Fruit fly (Drosophila melanogaster) whole organism, embryonic: ENCODE data around the gene CG32983.

Experiments
- Adf1 ChIP-seq: fragments of 200-800 bp; sonication (Bioruptor generic); IDR thresholded peaks from 2 replicates; pipeline ENCODE4 v1.3.6; 2022; ENCODE audit warnings: missing biosample characterization, missing genetic modification characterization
- Antp ChIP-seq: fragments of 200-800 bp; sonication (Bioruptor generic); optimal IDR thresholded peaks from 3 replicates; lab custom pipeline; 2016; ENCODE audit warnings: missing biosample characterization, missing genetic modification characterization
- Atf-2 ChIP-seq: fragments of 200-800 bp; sonication (Bioruptor generic); optimal IDR thresholded peaks from 2 replicates; lab custom pipeline; 2016; ENCODE audit warnings: missing biosample characterization, missing genetic modification characterization
- B-H2 ChIP-seq: fragments of 200-800 bp; sonication (Bioruptor generic); optimal IDR thresholded peaks from 2 replicates; lab custom pipeline; 2018; ENCODE audit warnings: missing biosample characterization, mild to moderate bottlenecking, missing genetic modification characterization
- CG11723 ChIP-seq: fragments of 200-800 bp; sonication (Bioruptor generic); optimal IDR thresholded peaks from 2 replicates; lab custom pipeline; 2017; ENCODE audit warnings: missing biosample characterization, mild to moderate bottlenecking, missing genetic modification characterization
- CG12769 ChIP-seq: fragments of 200-800 bp; sonication (Bioruptor generic); optimal IDR thresholded peaks from 2 replicates; lab custom pipeline; 2019; ENCODE audit warnings: missing biosample characterization, mild to moderate bottlenecking, missing genetic modification characterization, moderate library complexity
- CG13894 ChIP-seq: fragments of 200-800 bp; sonication (Bioruptor generic); optimal IDR thresholded peaks from 3 replicates; lab custom pipeline; 2018; ENCODE audit warnings: missing biosample characterization, mild to moderate bottlenecking, missing genetic modification characterization, moderate library complexity
- CG15479 ChIP-seq: fragments of 200-800 bp; sonication (Bioruptor generic); optimal IDR thresholded peaks from 3 replicates; lab custom pipeline; 2019; ENCODE audit warnings: missing biosample characterization, mild to moderate bottlenecking, missing genetic modification characterization, moderate library complexity
- CG15601 ChIP-seq: fragments of 200-800 bp; sonication (Bioruptor generic); optimal IDR thresholded peaks from 3 replicates; lab custom pipeline; 2019; ENCODE audit warnings: missing biosample characterization, mild to moderate bottlenecking, missing genetic modification characterization, moderate library complexity
- CG15696 ChIP-seq: fragments of 200-800 bp; sonication (Bioruptor generic); optimal IDR thresholded peaks from 2 replicates; lab custom pipeline; 2019; ENCODE audit warnings: missing biosample characterization, mild to moderate bottlenecking, missing genetic modification characterization, moderate library complexity
- CG16863 ChIP-seq: fragments of 200-800 bp; sonication (Bioruptor generic); optimal IDR thresholded peaks from 3 replicates; lab custom pipeline; 2016; ENCODE audit warnings: missing biosample characterization, missing genetic modification characterization
- CG30403 ChIP-seq: fragments of 200-800 bp; sonication (Bioruptor generic); optimal IDR thresholded peaks from 3 replicates; lab custom pipeline; 2016; ENCODE audit warnings: missing biosample characterization, missing genetic modification characterization
- CG31388 ChIP-seq: fragments of 200-800 bp; sonication (Bioruptor generic); optimal IDR thresholded peaks from 2 replicates; lab custom pipeline; 2016; ENCODE audit warnings: missing biosample characterization, missing genetic modification characterization
- CG42726 ChIP-seq: fragments of 200-800 bp; sonication (Bioruptor generic); IDR thresholded peaks from 2 replicates; pipeline ENCODE4 v1.3.6; 2022; ENCODE audit warnings: missing biosample characterization, missing genetic modification characterization; ENCODE audit not compliant: partially characterized antibody
- CG7786 ChIP-seq: fragments of 200-800 bp; sonication (Bioruptor generic); optimal IDR thresholded peaks from 2 replicates; lab custom pipeline; 2016; ENCODE audit warnings: missing biosample characterization, missing genetic modification characterization
- CG8478 ChIP-seq: fragments of >200 bp; optimal IDR thresholded peaks from 2 replicates; lab custom pipeline; 2018
- CG8765 ChIP-seq: fragments of 200-800 bp; sonication (Bioruptor generic); IDR thresholded peaks from 2 replicates; pipeline ENCODE4 v1.3.6; 2022; ENCODE audit warnings: missing biosample characterization, missing genetic modification characterization
- CG9437 ChIP-seq: fragments of 200-800 bp; sonication (Bioruptor generic); optimal IDR thresholded peaks from 2 replicates; lab custom pipeline; 2018; ENCODE audit warnings: missing biosample characterization, mild to moderate bottlenecking, missing genetic modification characterization
- D ChIP-seq, 2 experiments: fragments of 200-800 bp in 1 of 2; fragments of >200 bp in 1 of 2; sonication (Bioruptor generic) in 1 of 2; optimal IDR thresholded peaks; 2 replicates in 1 of 2; 3 replicates in 1 of 2; lab custom pipeline; 2017; ENCODE audit warnings: mild to moderate bottlenecking in 1 of 2, missing biosample characterization in 1 of 2, missing genetic modification characterization in 1 of 2, missing genetic modification reagents in 1 of 2
- Deaf1 ChIP-seq: fragments of 200-800 bp; optimal IDR thresholded peaks from 3 replicates; lab custom pipeline; 2019; ENCODE audit warnings: missing biosample characterization, mild to moderate bottlenecking, missing genetic modification characterization, moderate library complexity
- Doc3 ChIP-seq: fragments of 200-800 bp; sonication (Bioruptor generic); IDR thresholded peaks from 3 replicates; pipeline ENCODE4 v1.3.6; 2022; ENCODE audit warnings: missing biosample characterization, missing genetic modification characterization; ENCODE audit not compliant: partially characterized antibody
- Hmx ChIP-seq: fragments of 200-800 bp; sonication (Bioruptor generic); optimal IDR thresholded peaks from 2 replicates; lab custom pipeline; 2016; ENCODE audit warnings: missing biosample characterization, missing genetic modification characterization
- Med ChIP-seq: fragments of 200-800 bp; sonication (Bioruptor generic); peaks from one replicate; lab custom pipeline; 2016; ENCODE audit warnings: missing biosample characterization, missing genetic modification characterization, mild to moderate bottlenecking, inconsistent platforms, moderate library complexity
- Sox100B ChIP-seq: fragments of 200-800 bp; sonication (Bioruptor generic); optimal IDR thresholded peaks from 3 replicates; lab custom pipeline; 2018; ENCODE audit warnings: missing biosample characterization, mild to moderate bottlenecking, missing genetic modification characterization
- abd-A ChIP-seq: fragments of 200-800 bp; sonication (Bioruptor generic); optimal IDR thresholded peaks from 3 replicates; lab custom pipeline; 2019; ENCODE audit warnings: missing biosample characterization, mild to moderate bottlenecking, missing genetic modification characterization, moderate library complexity
- ac ChIP-seq: fragments of 200-800 bp; sonication (Bioruptor generic); optimal IDR thresholded peaks from 3 replicates; lab custom pipeline; 2017; ENCODE audit warnings: missing biosample characterization, mild to moderate bottlenecking, missing genetic modification characterization
- bowl ChIP-seq: fragments of 200-800 bp; sonication (Bioruptor generic); IDR thresholded peaks from 2 replicates; pipeline ENCODE4 v1.3.6; 2022; ENCODE audit warnings: missing biosample characterization, missing genetic modification characterization
- chinmo ChIP-seq: fragments of 200-800 bp; sonication (Bioruptor generic); IDR thresholded peaks from 4 replicates; pipeline ENCODE4 v1.3.6; 2022; ENCODE audit warnings: missing biosample characterization, missing genetic modification characterization; ENCODE audit not compliant: partially characterized antibody
- danr ChIP-seq: fragments of 200-800 bp; sonication (Bioruptor generic); IDR thresholded peaks from 2 replicates; pipeline ENCODE4 v1.3.6; 2022; ENCODE audit warnings: missing biosample characterization, missing genetic modification characterization
- dmrt11E ChIP-seq: fragments of 200-800 bp; sonication (Bioruptor generic); optimal IDR thresholded peaks from 3 replicates; lab custom pipeline; 2018; ENCODE audit warnings: missing biosample characterization, mild to moderate bottlenecking, missing genetic modification characterization, moderate library complexity
- dmrt99B ChIP-seq: fragments of 200-800 bp; sonication (Bioruptor generic); optimal IDR thresholded peaks from 2 replicates; lab custom pipeline; 2018; ENCODE audit warnings: missing biosample characterization, mild to moderate bottlenecking, missing genetic modification characterization, moderate library complexity
- emc ChIP-seq: fragments of 200-800 bp; sonication (Bioruptor generic); optimal IDR thresholded peaks from 2 replicates; lab custom pipeline; 2016; ENCODE audit warnings: missing biosample characterization, missing genetic modification characterization
- eyg ChIP-seq: fragments of 200-800 bp; sonication (Bioruptor generic); optimal IDR thresholded peaks from 3 replicates; lab custom pipeline; 2016; ENCODE audit warnings: missing biosample characterization, missing genetic modification characterization
- ftz-f1 ChIP-seq: fragments of 200-800 bp; sonication (Bioruptor generic); optimal IDR thresholded peaks from 2 replicates; lab custom pipeline; 2016; ENCODE audit warnings: missing biosample characterization, missing genetic modification characterization
- grau ChIP-seq: fragments of 200-800 bp; optimal IDR thresholded peaks from 3 replicates; lab custom pipeline; 2019; ENCODE audit warnings: missing biosample characterization, mild to moderate bottlenecking, missing genetic modification characterization, moderate library complexity
- kah ChIP-seq: fragments of 200-800 bp; sonication (Bioruptor generic); optimal IDR thresholded peaks from 2 replicates; lab custom pipeline; 2018; ENCODE audit warnings: missing biosample characterization, mild to moderate bottlenecking, missing genetic modification characterization
- ken ChIP-seq: fragments of 200-800 bp; sonication (Bioruptor generic); IDR thresholded peaks from 3 replicates; pipeline ENCODE4 v1.3.6; 2022; ENCODE audit warnings: missing biosample characterization, missing genetic modification characterization
- otp ChIP-seq: fragments of 200-800 bp; sonication (Bioruptor generic); IDR thresholded peaks from 3 replicates; pipeline ENCODE4, ENCODE4 v1.3.6; 2022; ENCODE audit warnings: missing biosample characterization, missing genetic modification characterization
- pb ChIP-seq: fragments of 200-800 bp; sonication (Bioruptor generic); optimal IDR thresholded peaks from 3 replicates; lab custom pipeline; 2016; ENCODE audit warnings: missing biosample characterization, missing genetic modification characterization
- ranshi ChIP-seq: fragments of 200-800 bp; sonication (Bioruptor generic); IDR thresholded peaks from 2 replicates; pipeline ENCODE4 v1.3.6; 2022; ENCODE audit warnings: missing biosample characterization, missing genetic modification characterization
- sens ChIP-seq: fragments of 200-800 bp; sonication (Bioruptor generic); peaks from one replicate; lab custom pipeline; 2016; ENCODE audit warnings: missing biosample characterization, missing genetic modification characterization
- tll ChIP-seq, 2 experiments: fragments of 200-800 bp in 1 of 2; fragments of >200 bp in 1 of 2; sonication (Bioruptor generic) in 1 of 2; optimal IDR thresholded peaks; 2 replicates each; lab custom pipeline; 2017 to 2019; ENCODE audit warnings: missing biosample characterization in 2 of 2, missing genetic modification characterization in 2 of 2, mild to moderate bottlenecking in 1 of 2, moderate library complexity in 1 of 2
- twi ChIP-seq: fragments of 200-800 bp; optimal IDR thresholded peaks from 2 replicates; lab custom pipeline; 2019; ENCODE audit warnings: missing biosample characterization, mild to moderate bottlenecking, missing genetic modification characterization, moderate library complexity
- vvl ChIP-seq: fragments of 200-800 bp; sonication (Bioruptor generic); IDR thresholded peaks from 2 replicates; pipeline ENCODE4 v1.3.6; 2022; ENCODE audit warnings: missing biosample characterization, missing genetic modification characterization
- wdn ChIP-seq: fragments of 200-800 bp; sonication (Bioruptor generic); IDR thresholded peaks from 2 replicates; pipeline ENCODE4 v1.3.6; 2022; ENCODE audit warnings: missing biosample characterization, missing genetic modification characterization
- zen ChIP-seq: fragments of 200-800 bp; sonication (Bioruptor generic); optimal IDR thresholded peaks from 3 replicates; lab custom pipeline; 2018; ENCODE audit warnings: missing biosample characterization, mild to moderate bottlenecking, missing genetic modification characterization, moderate library complexity

The CG32983 gene

dm6 chr2L:8846726-8847554 is 18.7 kb upstream of the CG32983 start (continued):
- TF ChIP-seq Med, result peak; percentile 75

DNA sequence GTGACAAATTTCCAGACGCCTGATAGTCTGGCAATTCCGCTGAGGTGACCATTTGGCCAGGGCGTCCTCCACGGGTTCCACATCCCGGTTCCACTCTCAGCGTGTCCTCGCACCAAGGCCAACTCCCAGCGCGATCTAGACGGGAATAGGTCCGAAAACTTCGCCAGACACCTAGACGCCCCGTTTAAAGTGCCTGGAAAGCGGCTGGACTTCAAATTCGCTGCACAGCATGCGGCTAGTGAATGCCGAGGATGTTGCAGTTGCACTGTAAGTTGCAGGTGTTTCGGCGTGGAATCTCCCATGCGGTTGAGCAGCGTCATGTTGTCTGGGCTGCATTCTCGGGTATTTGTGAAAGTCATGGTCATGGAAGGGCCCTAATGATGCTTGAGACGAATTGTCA is 16.5 kb upstream of the CG32983 start:
- TF ChIP-seq emc (GFP tag; lab: Kevin White, UChicago) (no peak), Doc3 (GFP tag; lab: Robert Waterston, UW) (no peak), ac (GFP tag; lab: Kevin White, UChicago) (peak; percentile 30), wdn (GFP tag; lab: Robert Waterston, UW) (no peak), twi (tag; lab: Kevin White, UChicago) (peak; percentile 63), eyg (GFP tag; lab: Kevin White, UChicago) (no peak), Adf1 (GFP tag; lab: Robert Waterston, UW) (no peak), CG8478 (lab: Kevin White, UChicago) (no peak), dmrt11E (tag; lab: Kevin White, UChicago) (no peak), grau (tag; lab: Kevin White, UChicago) (no peak), ken (0 out of 3 replicates have a peak, but pooled peaks have one; percentile 5), zen (tag; lab: Kevin White, UChicago) (peak; percentile 99), ftz-f1 (GFP tag; lab: Kevin White, UChicago) (no peak), otp (GFP tag; lab: Robert Waterston, UW) (no peak), CG31388 (GFP tag; lab: Kevin White, UChicago) (no peak), CG30403 (GFP tag; lab: Kevin White, UChicago) (no peak), CG7786 (GFP tag; lab: Kevin White, UChicago) (no peak), D (optimal IDR thresholded peaks at IDR 0.05; lab: Kevin White, UChicago) (peak; percentile 47), D (GFP tag; optimal IDR thresholded peaks at IDR 0.05; lab: Kevin White, UChicago) (no peak), Antp (GFP tag; lab: Kevin White, UChicago) (no peak), CG42726 (GFP tag; lab: Robert Waterston, UW) (no peak), kah (GFP tag; lab: Kevin White, UChicago) (no peak), ranshi (GFP tag; lab: Robert Waterston, UW) (no peak), dmrt99B (tag; lab: Kevin White, UChicago) (no peak), Hmx (GFP tag; lab: Kevin White, UChicago) (no peak), tll (GFP tag; optimal IDR thresholded peaks at IDR 0.05; lab: Kevin White, UChicago) (peak in 1 of 2 experiments; percentile 80)

dm6 chr2L:8851061-8851460 is 14.6 kb upstream of the CG32983 start:
- no peak for TF ChIP-seq pb (GFP tag; lab: Kevin White, UChicago)
- TF ChIP-seq CG16863 (GFP tag; lab: Kevin White, UChicago), result no peak
- no peak for TF ChIP-seq Deaf1
- TF ChIP-seq CG13894 (tag; lab: Kevin White, UChicago), result peak; percentile 30
- TF ChIP-seq CG15601, result no peak
- TF ChIP-seq CG8765, result no peak
- no peak for TF ChIP-seq CG11723
- no peak for TF ChIP-seq B-H2 (GFP tag; lab: Kevin White, UChicago)
- no peak for TF ChIP-seq sens (GFP tag; lab: Kevin White, UChicago)
- TF ChIP-seq abd-A (tag; lab: Kevin White, UChicago), result peak; percentile 63
- TF ChIP-seq CG15696 (tag; lab: Kevin White, UChicago), result no peak
- no peak for TF ChIP-seq CG30403 (GFP tag; lab: Kevin White, UChicago)
- no peak for TF ChIP-seq CG9437 (GFP tag; lab: Kevin White, UChicago)
- TF ChIP-seq vvl (GFP tag; lab: Robert Waterston, UW), result peak; percentile 53; the same call in 1 of the 2 replicates
- TF ChIP-seq CG15479, result no peak
- TF ChIP-seq bowl (GFP tag; lab: Robert Waterston, UW), result no peak
- no peak for TF ChIP-seq Sox100B (GFP tag; lab: Kevin White, UChicago)
- TF ChIP-seq CG12769 (tag; lab: Kevin White, UChicago), result peak; percentile 8
- TF ChIP-seq chinmo (GFP tag; lab: Robert Waterston, UW), result 0 out of 4 replicates have a peak, but pooled peaks have one; percentile 41
- no peak for TF ChIP-seq danr (GFP tag; lab: Robert Waterston, UW)
- no peak for TF ChIP-seq Atf-2 (GFP tag; lab: Kevin White, UChicago)
